Worm (Caenorhabditis elegans) whole organism, L2 larva: ENCODE measurements around the gene dnj-25.

Experiments used
- R02D3.7 ChIP-seq: fragments of 150-350 bp; optimal IDR thresholded peaks from 2 replicates; lab custom pipeline; 2014; ENCODE audit warnings: missing biosample characterization, missing genetic modification characterization
- ZK546.5 ChIP-seq: sonication (generic microtip); optimal IDR thresholded peaks from 2 replicates; lab custom pipeline; 2017; ENCODE audit warnings: missing biosample characterization, missing genetic modification characterization
- ceh-82 ChIP-seq: fragments of 150-350 bp; optimal IDR thresholded peaks from 2 replicates; lab custom pipeline; 2014; ENCODE audit warnings: missing biosample characterization, missing genetic modification characterization
- elt-1 ChIP-seq: fragments of 150-350 bp; optimal IDR thresholded peaks from 2 replicates; lab custom pipeline; 2014; ENCODE audit warnings: missing biosample characterization, missing genetic modification characterization
- lin-13 ChIP-seq: fragments of 150-350 bp; optimal IDR thresholded peaks from 2 replicates; lab custom pipeline; 2014; ENCODE audit warnings: missing biosample characterization, missing genetic modification reagents, missing genetic modification characterization
- nhr-11 ChIP-seq: fragments of 150-350 bp; optimal IDR thresholded peaks from 2 replicates; lab custom pipeline; 2014; ENCODE audit warnings: missing biosample characterization, missing genetic modification characterization
- nhr-12 ChIP-seq: fragments of 150-350 bp; optimal IDR thresholded peaks from 2 replicates; lab custom pipeline; 2014; ENCODE audit warnings: missing biosample characterization, missing genetic modification characterization
- nhr-23 ChIP-seq: fragments of 150-350 bp; optimal IDR thresholded peaks from 2 replicates; lab custom pipeline; 2014; ENCODE audit warnings: missing biosample characterization, missing genetic modification reagents, missing genetic modification characterization
- nhr-6 ChIP-seq: fragments of 150-350 bp; optimal IDR thresholded peaks from 2 replicates; lab custom pipeline; 2014; ENCODE audit warnings: missing biosample characterization, missing genetic modification characterization
- skn-1 ChIP-seq: sonication (generic microtip); optimal IDR thresholded peaks from 2 replicates; lab custom pipeline; 2017; ENCODE audit warnings: missing biosample characterization, missing genetic modification characterization
- sma-9 ChIP-seq, 2 experiments: fragments of 150-350 bp in 1 of 2; sonication (generic microtip) in 1 of 2; optimal IDR thresholded peaks; 2 replicates each; lab custom pipeline; 2014 to 2016; ENCODE audit warnings: missing genetic modification characterization in 2 of 2, mild to moderate bottlenecking in 1 of 2, missing biosample characterization in 1 of 2, missing compliant biosample characterization in 1 of 2, missing genetic modification reagents in 1 of 2, moderate library complexity in 1 of 2
- unc-62 ChIP-seq: fragments of 150-350 bp; optimal IDR thresholded peaks from 2 replicates; lab custom pipeline; 2014; ENCODE audit warnings: missing biosample characterization, missing genetic modification reagents, missing genetic modification characterization
- zag-1 ChIP-seq: fragments of 150-350 bp; optimal IDR thresholded peaks from 2 replicates; lab custom pipeline; 2014; ENCODE audit warnings: missing biosample characterization, missing genetic modification characterization

- TF ChIP-seq ZK546.5 (tag; lab: Kevin White, UChicago) (no peak), nhr-23 (tag; lab: Kevin White, UChicago) (no peak), nhr-6 (no peak), nhr-11 (tag; lab: Kevin White, UChicago) (no peak), R02D3.7 (tag; lab: Kevin White, UChicago) (no peak), ceh-82 (tag; lab: Kevin White, UChicago) (no peak), unc-62 (GFP tag; lab: Kevin White, UChicago) (no peak), lin-13 (GFP tag; lab: Kevin White, UChicago) (no peak), sma-9 (GFP tag; optimal IDR thresholded peaks at IDR 0.05; lab: Kevin White, UChicago) (no peak), sma-9 (tag; optimal IDR thresholded peaks at IDR 0.05; lab: Kevin White, UChicago) (no peak), elt-1 (tag; lab: Kevin White, UChicago) (no peak), zag-1 (tag; lab: Kevin White, UChicago) (no peak), skn-1 (tag; lab: Kevin White, UChicago) (no peak), nhr-12 (tag; lab: Kevin White, UChicago) (no peak)
Measured at ce11 chrV:20770846-20771245, 26.7 kb upstream of the dnj-25 start.
